Worm (Caenorhabditis elegans) whole organism, young adult: Measurements from ENCODE around the gene kap-1.

Source experiments
- C06A6.2 ChIP-seq: fragments of 200-800 bp; sonication (Bioruptor generic); conservative IDR thresholded peaks from 2 replicates; pipeline ENCODE4 v1.3.6; 2022; ENCODE audit warnings: missing genetic modification characterization, missing compliant biosample characterization
- C17E4.6 ChIP-seq: fragments of 200-800 bp; sonication (Bioruptor generic); IDR thresholded peaks from 2 replicates; pipeline ENCODE4 v1.3.6; 2022; ENCODE audit warnings: missing genetic modification reagents, missing genetic modification characterization, missing compliant biosample characterization
- D2030.7 ChIP-seq: fragments of 200-800 bp; sonication (Bioruptor generic); IDR thresholded peaks from 2 replicates; pipeline ENCODE4 v1.3.6; 2022; ENCODE audit warnings: missing genetic modification reagents, missing genetic modification characterization, missing compliant biosample characterization
- F23B12.7 ChIP-seq: sonication (generic microtip); optimal IDR thresholded peaks from 2 replicates; lab custom pipeline; 2017; ENCODE audit warnings: missing genetic modification characterization, mild to moderate bottlenecking, missing compliant biosample characterization, antibody characterized with exemption, moderate library complexity; ENCODE audit not compliant: insufficient read depth
- F33H1.4 ChIP-seq: fragments of 200-800 bp; sonication (Bioruptor generic); IDR thresholded peaks from 2 replicates; pipeline ENCODE4 v1.3.6; 2022; ENCODE audit warnings: missing genetic modification reagents, missing genetic modification characterization, missing compliant biosample characterization
- F49E8.2 ChIP-seq: sonication (generic microtip); optimal IDR thresholded peaks from 3 replicates; lab custom pipeline; 2017; ENCODE audit warnings: missing genetic modification characterization, mild to moderate bottlenecking, missing compliant biosample characterization, antibody characterized with exemption, moderate library complexity; ENCODE audit not compliant: insufficient read depth
- F55B11.4 ChIP-seq: sonication (generic microtip); optimal IDR thresholded peaks from 2 replicates; lab custom pipeline; 2016; ENCODE audit warnings: missing compliant biosample characterization, missing genetic modification characterization, borderline replicate concordance; ENCODE audit not compliant: insufficient read depth
- F57C9.4 ChIP-seq: sonication (generic microtip); optimal IDR thresholded peaks from 2 replicates; lab custom pipeline; 2017; ENCODE audit warnings: mild to moderate bottlenecking, missing genetic modification characterization, missing compliant biosample characterization
- K11D2.4 ChIP-seq: fragments of 200-800 bp; sonication (Bioruptor generic); IDR thresholded peaks from 2 replicates; pipeline ENCODE4 v1.3.6; 2022; ENCODE audit warnings: missing genetic modification reagents, missing genetic modification characterization, missing compliant biosample characterization
- Y53G8AR.9 ChIP-seq: fragments of 200-800 bp; sonication (Bioruptor generic); conservative IDR thresholded peaks from 2 replicates; pipeline ENCODE4 v1.3.6; 2022; ENCODE audit warnings: missing genetic modification reagents, missing genetic modification characterization, missing compliant biosample characterization
- Y56A3A.18 ChIP-seq: fragments of 200-800 bp; sonication (Bioruptor generic); IDR thresholded peaks from 2 replicates; pipeline ENCODE4 v1.3.6; 2022; ENCODE audit warnings: missing genetic modification reagents, missing genetic modification characterization, missing compliant biosample characterization
- ZK185.1 ChIP-seq: sonication (generic microtip); optimal IDR thresholded peaks from 2 replicates; lab custom pipeline; 2016; ENCODE audit warnings: mild to moderate bottlenecking, missing genetic modification characterization, missing compliant biosample characterization; ENCODE audit not compliant: poor library complexity, severe bottlenecking
- athp-1 ChIP-seq: sonication (generic microtip); optimal IDR thresholded peaks from 2 replicates; lab custom pipeline; 2017; ENCODE audit warnings: mild to moderate bottlenecking, missing genetic modification characterization, missing compliant biosample characterization
- attf-5 ChIP-seq: fragments of 200-800 bp; sonication (Bioruptor generic); optimal IDR thresholded peaks from 2 replicates; lab custom pipeline; 2018; ENCODE audit warnings: mild to moderate bottlenecking, missing genetic modification characterization, missing compliant biosample characterization
- attf-6 ChIP-seq: fragments of 200-800 bp; sonication (Bioruptor generic); IDR thresholded peaks from 2 replicates; pipeline ENCODE4 v1.3.6; 2022; ENCODE audit warnings: missing genetic modification reagents, missing genetic modification characterization, missing compliant biosample characterization
- die-1 ChIP-seq: sonication (generic microtip); optimal IDR thresholded peaks from 2 replicates; lab custom pipeline; 2016; ENCODE audit warnings: missing genotype, mild to moderate bottlenecking, missing genetic modification characterization, missing compliant biosample characterization
- efl-1 ChIP-seq: fragments of 150-350 bp; optimal IDR thresholded peaks from 2 replicates; lab custom pipeline; 2014; ENCODE audit warnings: missing biosample characterization, missing genetic modification reagents, missing genetic modification characterization
- fkh-3 ChIP-seq: sonication (generic microtip); optimal IDR thresholded peaks from 2 replicates; lab custom pipeline; 2016; ENCODE audit warnings: mild to moderate bottlenecking, missing genetic modification characterization, missing compliant biosample characterization
- lag-1 ChIP-seq: fragments of 200-800 bp; sonication (Bioruptor generic); IDR thresholded peaks from 2 replicates; pipeline ENCODE4 v1.3.6; 2022; ENCODE audit warnings: missing genetic modification reagents, missing genetic modification characterization, missing compliant biosample characterization
- let-526 ChIP-seq: fragments of 200-800 bp; sonication (Bioruptor generic); IDR thresholded peaks from 2 replicates; pipeline ENCODE4 v1.3.6; 2022; ENCODE audit warnings: missing genetic modification reagents, missing genetic modification characterization, missing compliant biosample characterization
- let-607 ChIP-seq, 2 experiments: fragments of 200-800 bp in 1 of 2; sonication (Bioruptor generic) in 1 of 2; sonication (generic microtip) in 1 of 2; optimal IDR thresholded peaks; 2 replicates each; lab custom pipeline; 2016 to 2018; ENCODE audit warnings: mild to moderate bottlenecking in 2 of 2, missing compliant biosample characterization in 2 of 2, missing genetic modification characterization in 2 of 2, moderate library complexity in 2 of 2, missing genotype in 1 of 2
- lin-54 ChIP-seq: fragments of 200-800 bp; sonication (Bioruptor generic); optimal IDR thresholded peaks from 2 replicates; lab custom pipeline; 2018; ENCODE audit warnings: mild to moderate bottlenecking, missing genetic modification characterization, missing compliant biosample characterization
- lir-1 ChIP-seq: fragments of 200-800 bp; sonication (Bioruptor generic); conservative IDR thresholded peaks from 2 replicates; pipeline ENCODE4 v1.3.6; 2022; ENCODE audit warnings: missing genetic modification reagents, missing genetic modification characterization, missing compliant biosample characterization
- lsl-1 ChIP-seq: fragments of 200-800 bp; sonication (Bioruptor generic); optimal IDR thresholded peaks from 2 replicates; lab custom pipeline; 2018; ENCODE audit warnings: mild to moderate bottlenecking, missing genetic modification characterization, moderate library complexity, missing compliant biosample characterization
- lsy-27 ChIP-seq: sonication (generic microtip); optimal IDR thresholded peaks from 2 replicates; lab custom pipeline; 2017; ENCODE audit warnings: missing genetic modification characterization, mild to moderate bottlenecking, missing compliant biosample characterization, antibody characterized with exemption, missing genotype, borderline replicate concordance; ENCODE audit not compliant: insufficient read depth
- madf-10 ChIP-seq: sonication (generic microtip); optimal IDR thresholded peaks from 2 replicates; lab custom pipeline; 2016; ENCODE audit warnings: mild to moderate bottlenecking, missing genetic modification characterization, missing compliant biosample characterization
- madf-6 ChIP-seq: fragments of 200-800 bp; sonication (Bioruptor generic); IDR thresholded peaks from 2 replicates; pipeline ENCODE4 v1.3.6; 2022; ENCODE audit warnings: missing genetic modification reagents, missing genetic modification characterization, missing compliant biosample characterization
- nhr-27 ChIP-seq: fragments of 200-800 bp; sonication (Bioruptor generic); optimal IDR thresholded peaks from 2 replicates; lab custom pipeline; 2018; ENCODE audit warnings: mild to moderate bottlenecking, missing genetic modification characterization, moderate library complexity, missing compliant biosample characterization
- nhr-80 ChIP-seq: sonication (generic microtip); optimal IDR thresholded peaks from 2 replicates; lab custom pipeline; 2016; ENCODE audit warnings: missing genetic modification characterization, missing compliant biosample characterization
- nhr-90 ChIP-seq: sonication (generic microtip); optimal IDR thresholded peaks from 2 replicates; lab custom pipeline; 2016; ENCODE audit warnings: missing genotype, mild to moderate bottlenecking, missing genetic modification characterization, missing compliant biosample characterization
- pbrm-1 ChIP-seq: fragments of 200-800 bp; sonication (Bioruptor generic); IDR thresholded peaks from 2 replicates; pipeline ENCODE4 v1.3.6; 2022; ENCODE audit warnings: missing genetic modification reagents, missing genetic modification characterization, missing compliant biosample characterization
- rpc-1 ChIP-seq, 2 experiments: fragments of 150-350 bp in 1 of 2; sonication (generic microtip) in 1 of 2; optimal IDR thresholded peaks; 2 replicates each; lab custom pipeline; 2014 to 2018; ENCODE audit warnings: missing biosample characterization in 1 of 2, missing genetic modification characterization in 1 of 2, missing genetic modification reagents in 1 of 2, missing genotype in 1 of 2
- snpc-1.1 ChIP-seq: sonication (generic microtip); optimal IDR thresholded peaks from 2 replicates; lab custom pipeline; 2017; ENCODE audit warnings: missing genetic modification characterization, mild to moderate bottlenecking, missing compliant biosample characterization, antibody characterized with exemption, moderate library complexity, missing genotype, missing genetic modification reagents; ENCODE audit not compliant: insufficient read depth
- snpc-1.3 ChIP-seq: sonication (generic microtip); optimal IDR thresholded peaks from 2 replicates; lab custom pipeline; 2017; ENCODE audit warnings: missing genetic modification characterization, mild to moderate bottlenecking, missing compliant biosample characterization, antibody characterized with exemption, moderate library complexity, missing genotype, missing genetic modification reagents; ENCODE audit not compliant: insufficient read depth
- somi-1 ChIP-seq: fragments of 200-800 bp; sonication (Bioruptor generic); optimal IDR thresholded peaks from 2 replicates; lab custom pipeline; 2018; ENCODE audit warnings: mild to moderate bottlenecking, missing genetic modification characterization, missing compliant biosample characterization
- sptf-2 ChIP-seq: fragments of 200-800 bp; sonication (Bioruptor generic); optimal IDR thresholded peaks from 2 replicates; lab custom pipeline; 2018; ENCODE audit warnings: mild to moderate bottlenecking, missing genetic modification characterization, missing compliant biosample characterization

kap-1 gene

ce11 chrIII:7290462-7290861 is 48.2 kb upstream of the kap-1 start, which contains the start of gene algn-11:
Gene algn-11 (minus strand): TSS chrIII:7290562.
- no peak for TF ChIP-seq lir-1 (GFP tag; lab: Robert Waterston, UW)
- no peak for TF ChIP-seq snpc-1.3 (tag; lab: Kevin White, UChicago)
- no peak for TF ChIP-seq lag-1 (GFP tag; lab: Robert Waterston, UW)
- TF ChIP-seq athp-1 (tag; lab: Kevin White, UChicago), result no peak
- TF ChIP-seq F57C9.4 (tag; lab: Kevin White, UChicago), result no peak
- no peak for TF ChIP-seq madf-10 (tag; lab: Kevin White, UChicago)
- no peak for TF ChIP-seq sptf-2
- TF ChIP-seq let-526 (GFP tag; lab: Robert Waterston, UW), result no peak
- TF ChIP-seq C06A6.2 (GFP tag; lab: Robert Waterston, UW), result no peak
- TF ChIP-seq F23B12.7 (tag; lab: Kevin White, UChicago), result no peak
- no peak for TF ChIP-seq fkh-3 (tag; lab: Kevin White, UChicago)
- no peak for TF ChIP-seq nhr-90
- no peak for TF ChIP-seq F49E8.2 (tag; lab: Kevin White, UChicago)
- TF ChIP-seq rpc-1 (optimal IDR thresholded peaks at IDR 0.05; lab: Kevin White, UChicago), result no peak
- no peak for TF ChIP-seq rpc-1 (tag; optimal IDR thresholded peaks at IDR 0.05; lab: Kevin White, UChicago)
- no peak for TF ChIP-seq somi-1 (GFP tag; lab: Kevin White, UChicago)
- no peak for TF ChIP-seq lsy-27
- no peak for TF ChIP-seq F55B11.4
- TF ChIP-seq lin-54 (GFP tag; lab: Kevin White, UChicago), result no peak
- no peak for TF ChIP-seq F33H1.4 (GFP tag; lab: Robert Waterston, UW)

- TF ChIP-seq attf-6 (no peak), nhr-90 (no peak), pbrm-1 (GFP tag; lab: Robert Waterston, UW) (no peak), madf-10 (tag; lab: Kevin White, UChicago) (no peak), C17E4.6 (no peak), snpc-1.3 (tag; lab: Kevin White, UChicago) (no peak), Y56A3A.18 (no peak), K11D2.4 (GFP tag; lab: Robert Waterston, UW) (no peak)
- TF ChIP-seq, all 124 proteins: peak for 0
Measured at ce11 chrIII:7291216-7291615, 47.4 kb upstream of the kap-1 start.

- TF ChIP-seq nhr-80 (tag; lab: Kevin White, UChicago), result peak; percentile 40
- peak in 1 of 2 experiments; percentile 2 for TF ChIP-seq let-607 (tag; optimal IDR thresholded peaks at IDR 0.05; lab: Kevin White, UChicago)
- TF ChIP-seq ZK185.1 (tag; lab: Kevin White, UChicago), result no peak
Measured at ce11 chrIII:7292569-7292968, 46.1 kb upstream of the kap-1 start.

ce11 chrIII:7293075-7293684 is 45.5 kb upstream of the kap-1 start, which contains the start of gene cwf-19L2:
Gene cwf-19L2 (plus strand): TSS chrIII:7293634.
- TF ChIP-seq lsl-1 (GFP tag; lab: Kevin White, UChicago) (peak; percentile 69), nhr-80 (tag; lab: Kevin White, UChicago) (no peak), Y53G8AR.9 (GFP tag; lab: Robert Waterston, UW) (no peak), attf-5 (GFP tag; lab: Kevin White, UChicago) (no peak), snpc-1.1 (no peak), efl-1 (GFP tag; lab: Kevin White, UChicago) (peak; percentile 16), D2030.7 (GFP tag; lab: Robert Waterston, UW) (peak; percentile 44; the same call in 1 of the 2 replicates), madf-6 (GFP tag; lab: Robert Waterston, UW) (peak; percentile 10; the same call in 1 of the 2 replicates), nhr-27 (tag; lab: Kevin White, UChicago) (no peak), die-1 (tag; lab: Kevin White, UChicago) (no peak)
- TF ChIP-seq, all 124 proteins: peak for 4
